Fruit fly (Drosophila melanogaster): ENCODE data around the gene CG1677.

The CG1677 gene

dm6 chrX:7334801-7335176 is 70.8 kb downstream of the CG1677 start (continued):
- TF ChIP-seq Hr78 (GFP tag; optimal IDR thresholded peaks at IDR 0.05) (peak in 1 of 2 experiments; percentile 49), jigr1 (GFP tag; IDR thresholded peaks at IDR 0.05) (peak; percentile 41; the same call in 1 of the 3 replicates), Ets97D (GFP tag; optimal IDR thresholded peaks at IDR 0.05) (no peak), cg (GFP tag; optimal IDR thresholded peaks at IDR 0.05) (no peak), gsb (GFP tag; IDR thresholded peaks at IDR 0.05) (no peak), mld (GFP tag; IDR thresholded peaks at IDR 0.05; ENCODE audit: partially characterized antibody) (no peak), hbn (GFP tag; IDR thresholded peaks at IDR 0.05; ENCODE audit: partially characterized antibody) (no peak), CG9437 (GFP tag; optimal IDR thresholded peaks at IDR 0.05) (peak; percentile 72), CG15073 (GFP tag; optimal IDR thresholded peaks at IDR 0.05) (no peak), Jarid2 (GFP tag; optimal IDR thresholded peaks at IDR 0.05) (peak; percentile 27), bsh (GFP tag; optimal IDR thresholded peaks at IDR 0.05) (peak; percentile 2 to 87), CG14667 (GFP tag; IDR thresholded peaks at IDR 0.05) (peak; percentile 52), CG6765 (GFP tag; optimal IDR thresholded peaks at IDR 0.05) (peak; percentile 11), Nf-YC (tag; optimal IDR thresholded peaks at IDR 0.05) (peak; percentile 80), CG8924 (tag; optimal IDR thresholded peaks at IDR 0.05) (peak; percentile 89), hkb (optimal IDR thresholded peaks at IDR 0.05) (no peak), hkb (GFP tag; IDR thresholded peaks at IDR 0.05) (peak; percentile 80), vnd (GFP tag; IDR thresholded peaks at IDR 0.05; ENCODE audit: partially characterized antibody) (no peak), Camta (GFP tag; optimal IDR thresholded peaks at IDR 0.05) (no peak), trh (GFP tag; optimal IDR thresholded peaks at IDR 0.05) (no peak), dan (GFP tag; IDR thresholded peaks at IDR 0.05) (no peak), nmo (GFP tag; optimal IDR thresholded peaks at IDR 0.05) (peak; percentile 89), E2f1 (GFP tag; IDR thresholded peaks at IDR 0.05) (peak; percentile 77), CG4854 (GFP tag; optimal IDR thresholded peaks at IDR 0.05) (no peak), CG2678 (tag; optimal IDR thresholded peaks at IDR 0.05) (peak; percentile 90), CG11560 (tag; IDR thresholded peaks at IDR 0.05) (peak; percentile 44; the same call in 1 of the 3 replicates), CG4424 (GFP tag; optimal IDR thresholded peaks at IDR 0.05) (peak; percentile 58), zen2 (GFP tag; IDR thresholded peaks at IDR 0.05; ENCODE audit: partially characterized antibody) (no peak), Spps (tag; optimal IDR thresholded peaks at IDR 0.05) (peak; percentile 69), CG8765 (GFP tag; IDR thresholded peaks at IDR 0.05) (no peak), pros (GFP tag; optimal IDR thresholded peaks at IDR 0.05) (no peak), CG11696 (GFP tag; IDR thresholded peaks at IDR 0.05) (peak; percentile 45; the same call in 1 of the 2 replicates), CG18599 (GFP tag; optimal IDR thresholded peaks at IDR 0.05) (peak; percentile 81), CG8478 (optimal IDR thresholded peaks at IDR 0.05) (no peak), crc (GFP tag; optimal IDR thresholded peaks at IDR 0.05) (no peak), ems (GFP tag; optimal IDR thresholded peaks at IDR 0.05) (no peak), salm (tag; optimal IDR thresholded peaks at IDR 0.05) (peak; percentile 51), Scr (GFP tag; IDR thresholded peaks at IDR 0.05; ENCODE audit: partially characterized antibody) (no peak), CG13424 (tag; optimal IDR thresholded peaks at IDR 0.05) (peak; percentile 87), NC2α (GFP tag; optimal IDR thresholded peaks at IDR 0.05) (no peak), h (optimal IDR thresholded peaks at IDR 0.05) (no peak), aop (GFP tag; IDR thresholded peaks at IDR 0.05) (no peak), ewg (GFP tag; optimal IDR thresholded peaks at IDR 0.05) (peak; percentile 45), CG4360 (GFP tag; IDR thresholded peaks at IDR 0.05) (no peak), CG6254 (GFP tag; optimal IDR thresholded peaks at IDR 0.05) (peak; percentile 60), MBD-R2 (GFP tag; IDR thresholded peaks at IDR 0.05) (peak; percentile 37; the same call in 1 of the 2 replicates), CG12299 (tag; optimal IDR thresholded peaks at IDR 0.05) (peak; percentile 71), inv (GFP tag; IDR thresholded peaks at IDR 0.05; ENCODE audit: partially characterized antibody) (no peak), grau (tag; optimal IDR thresholded peaks at IDR 0.05) (peak; percentile 98), lmd (GFP tag; IDR thresholded peaks at IDR 0.05) (peak; percentile 73), Atf6 (GFP tag; IDR thresholded peaks at IDR 0.05) (peak; percentile 84)

Data from whole organism, embryonic.